Worm (Caenorhabditis elegans) whole organism, midembryonic: ENCODE measurements around the gene gldi-5.

Experiments
- T22C8.4 ChIP-seq: fragments of 200-800 bp; sonication (Bioruptor generic); IDR thresholded peaks from 2 replicates; pipeline ENCODE4 v1.3.6; 2022; ENCODE audit warnings: missing genetic modification characterization, missing compliant biosample characterization
- cog-1 ChIP-seq: sonication (generic microtip); optimal IDR thresholded peaks from 2 replicates; lab custom pipeline; 2016; ENCODE audit warnings: missing genetic modification characterization, missing compliant biosample characterization
- flt-1 ChIP-seq: fragments of 200-800 bp; sonication (Bioruptor generic); IDR thresholded peaks from 2 replicates; pipeline ENCODE4 v1.3.6; 2022; ENCODE audit warnings: missing genetic modification characterization, missing compliant biosample characterization
- klf-2 ChIP-seq: fragments of 200-800 bp; sonication (Bioruptor generic); conservative IDR thresholded peaks from 2 replicates; pipeline ENCODE4 v1.3.6; 2022; ENCODE audit warnings: missing genetic modification reagents, missing genetic modification characterization, missing compliant biosample characterization
- med-1 ChIP-seq: sonication (generic microtip); optimal IDR thresholded peaks from 2 replicates; lab custom pipeline; 2017; ENCODE audit warnings: missing genetic modification characterization, mild to moderate bottlenecking, missing compliant biosample characterization, antibody characterized with exemption, missing genetic modification reagents; ENCODE audit not compliant: insufficient read depth
- ref-1 ChIP-seq: fragments of 200-800 bp; sonication (Bioruptor generic); conservative IDR thresholded peaks from 2 replicates; pipeline ENCODE4 v1.3.6; 2022; ENCODE audit warnings: missing genetic modification reagents, missing genetic modification characterization, missing compliant biosample characterization
- tab-1 ChIP-seq: fragments of 200-800 bp; sonication (Bioruptor generic); IDR thresholded peaks from 2 replicates; pipeline ENCODE4 v1.3.6; 2022; ENCODE audit warnings: missing genetic modification characterization, missing compliant biosample characterization
- ztf-23 ChIP-seq: fragments of 200-800 bp; sonication (Bioruptor generic); IDR thresholded peaks from 2 replicates; pipeline ENCODE4 v1.3.6; 2022; ENCODE audit warnings: missing genetic modification reagents, missing genetic modification characterization, missing compliant biosample characterization
- ztf-29 ChIP-seq: fragments of 200-800 bp; sonication (Bioruptor generic); IDR thresholded peaks from 2 replicates; pipeline ENCODE4 v1.3.6; 2022; ENCODE audit warnings: missing genetic modification reagents, missing genetic modification characterization, missing compliant biosample characterization

The gldi-5 gene

DNA sequence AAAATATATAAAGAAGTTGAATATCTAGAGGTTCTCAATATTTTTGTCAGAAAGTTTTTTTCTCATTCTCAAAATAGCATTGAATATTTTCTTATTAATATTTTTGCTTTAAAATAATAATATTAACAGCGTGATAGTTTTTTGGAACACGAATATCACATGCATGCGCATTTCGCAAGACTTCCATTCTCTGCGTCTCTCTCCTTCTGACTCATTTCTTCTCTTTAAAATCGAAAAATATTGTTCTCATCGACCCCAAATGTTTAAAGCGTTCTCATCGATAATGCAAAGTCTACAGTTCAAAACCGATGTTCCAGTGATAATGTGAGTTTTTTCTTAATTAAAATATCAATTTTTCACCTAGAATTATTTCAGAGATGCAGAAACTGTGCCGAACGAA, 22.9 kb downstream of the gldi-5 start, which contains the start of gene C14B1.3:
C14B1.3 (plus strand) TSS at position 168 of the 400 bp plus-strand sequence.
- TF ChIP-seq flt-1 (GFP tag; lab: Robert Waterston, UW) (no peak), med-1 (GFP tag; lab: Kevin White, UChicago) (no peak), cog-1 (tag; lab: Kevin White, UChicago) (no peak), ztf-29 (GFP tag; lab: Robert Waterston, UW) (no peak), tab-1 (no peak), ztf-23 (no peak)

DNA sequence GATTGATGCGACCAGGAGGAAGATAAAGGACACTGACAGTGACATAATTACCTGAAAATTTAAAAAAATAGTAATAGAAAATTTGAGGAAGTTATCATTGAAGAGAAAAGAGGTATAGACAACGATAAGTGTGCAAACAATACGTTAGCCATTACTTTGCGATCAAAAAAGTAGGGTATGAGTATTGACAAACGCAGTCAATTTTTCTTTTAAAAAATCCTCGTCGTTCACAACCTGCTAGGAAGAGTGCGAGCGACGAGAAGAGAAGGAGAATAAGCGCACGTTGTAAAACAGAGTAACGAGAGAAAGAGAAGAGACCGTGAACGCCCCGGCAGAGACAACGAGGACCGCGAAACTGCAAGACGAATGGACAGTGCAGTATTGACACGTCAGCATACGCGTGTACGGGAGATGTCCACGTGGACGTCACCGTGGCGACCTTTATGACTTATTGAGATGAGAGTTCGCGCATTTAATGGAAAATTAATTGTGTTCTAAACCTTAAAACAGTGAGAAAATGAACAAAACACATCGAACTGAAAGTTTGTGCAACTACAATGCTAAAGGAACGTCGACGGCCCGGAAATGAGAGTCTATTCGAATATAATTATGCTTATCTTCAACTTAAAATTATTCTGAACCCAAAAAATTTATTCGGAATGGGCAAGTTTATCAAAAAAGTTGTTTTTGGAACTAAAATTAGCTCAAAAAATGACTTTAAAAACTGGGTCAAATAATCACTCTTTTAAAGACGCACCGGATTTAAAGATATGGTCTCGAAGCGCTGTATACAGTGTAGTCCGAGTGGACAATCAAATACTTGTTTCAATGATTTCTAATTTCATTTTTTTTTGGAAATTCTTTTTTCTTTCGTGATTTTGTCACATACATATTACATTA, 24.6 kb downstream of the gldi-5 start, which contains the start of the genes pdi-1 and C14B1.2:
pdi-1 (minus strand) TSS at position 51 of the 900 bp plus-strand sequence.
C14B1.2 (plus strand) TSS at position 850 of the 900 bp plus-strand sequence.
- TF ChIP-seq ztf-23 (no peak), klf-2 (no peak), ztf-29 (GFP tag; lab: Robert Waterston, UW) (0 out of 2 replicates have a peak, but pooled peaks have one; percentile 20)

ce11 chrIII:3699275-3699674, 27.0 kb downstream of the gldi-5 start, which contains the start of gene cyn-9:
TSS of gene cyn-9 (minus strand) at chrIII:3699640.
- TF ChIP-seq T22C8.4 (GFP tag; lab: Robert Waterston, UW) (no peak), klf-2 (no peak), ztf-29 (GFP tag; lab: Robert Waterston, UW) (no peak)

ce11 chrIII:3698366-3698765, 27.9 kb downstream of the gldi-5 start:
- TF ChIP-seq klf-2 (no peak), T22C8.4 (GFP tag; lab: Robert Waterston, UW) (no peak), med-1 (GFP tag; lab: Kevin White, UChicago) (no peak), ref-1 (no peak), cog-1 (tag; lab: Kevin White, UChicago) (no peak), flt-1 (GFP tag; lab: Robert Waterston, UW) (no peak), tab-1 (no peak), ztf-23 (no peak), ztf-29 (GFP tag; lab: Robert Waterston, UW) (no peak)

- 0 out of 2 replicates have a peak, but pooled peaks have one; percentile 15 for TF ChIP-seq ref-1
- peak; percentile 81 for TF ChIP-seq ztf-23
- peak; percentile 54; the same call in 1 of the 2 replicates for TF ChIP-seq klf-2
These were observed 30.9 kb downstream of the gldi-5 start for ce11 chrIII:3695398-3695797.

DNA sequence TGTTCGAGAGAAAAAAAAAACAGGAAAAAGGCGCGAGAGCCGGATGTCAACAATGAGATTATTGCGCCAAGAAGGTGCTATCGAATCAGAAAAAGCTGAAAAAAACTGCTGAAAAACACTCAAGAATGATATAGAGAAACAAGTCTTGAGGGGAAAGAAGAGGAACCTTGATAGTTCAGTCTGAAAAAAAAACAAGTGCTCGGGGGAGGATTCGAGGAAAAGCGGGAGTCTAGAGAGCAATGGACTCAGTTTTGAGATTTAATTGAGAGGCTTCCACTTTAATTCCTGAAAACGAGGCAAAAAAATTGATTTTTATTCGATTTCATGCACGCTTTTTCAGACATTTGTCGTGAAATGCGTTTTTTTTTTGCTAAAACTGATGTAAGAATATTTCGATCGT, 31.7 kb downstream of the gldi-5 start, which contains the start of gene npr-15:
npr-15 (minus strand) TSS at position 101 of the 400 bp plus-strand sequence.
- TF ChIP-seq ref-1, result no peak
- TF ChIP-seq ztf-29 (GFP tag; lab: Robert Waterston, UW), result no peak
- no peak for TF ChIP-seq tab-1
- no peak for TF ChIP-seq flt-1 (GFP tag; lab: Robert Waterston, UW)
- TF ChIP-seq klf-2, result no peak
- no peak for TF ChIP-seq T22C8.4 (GFP tag; lab: Robert Waterston, UW)
- TF ChIP-seq med-1 (GFP tag; lab: Kevin White, UChicago), result no peak
- no peak for TF ChIP-seq cog-1 (tag; lab: Kevin White, UChicago)
- no peak for TF ChIP-seq ztf-23

ce11 chrIII:3692516-3692915, 33.8 kb downstream of the gldi-5 start:
- no peak for TF ChIP-seq cog-1 (tag; lab: Kevin White, UChicago)

DNA sequence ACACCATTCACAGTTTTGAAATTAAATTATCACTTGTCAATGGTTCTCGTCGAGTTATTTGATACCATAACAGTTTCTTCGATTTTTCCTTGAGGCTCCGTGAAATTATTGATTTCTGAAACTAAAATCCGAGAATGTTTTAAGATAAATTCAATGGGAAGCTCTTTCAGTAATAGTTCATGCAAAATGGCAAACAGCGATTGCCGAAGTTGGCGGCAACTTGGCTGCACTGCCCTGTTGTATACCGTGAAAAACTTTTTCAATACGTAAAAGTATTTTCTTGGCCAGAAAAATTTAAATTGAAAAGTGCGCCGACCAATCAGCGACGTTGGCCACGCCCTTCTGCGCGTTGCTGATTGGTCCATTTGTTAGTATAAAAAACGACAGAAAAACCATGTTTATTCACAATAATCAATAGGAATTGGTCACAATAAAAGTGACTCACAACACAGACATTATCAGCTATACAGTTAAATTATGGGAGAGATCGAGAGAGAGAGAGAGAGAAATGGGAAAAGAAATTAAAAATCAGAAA, 43.4 kb downstream of the gldi-5 start:
- TF ChIP-seq ztf-23, result no peak
- TF ChIP-seq flt-1 (GFP tag; lab: Robert Waterston, UW), result no peak
- no peak for TF ChIP-seq T22C8.4 (GFP tag; lab: Robert Waterston, UW)
- TF ChIP-seq klf-2, result no peak
- no peak for TF ChIP-seq tab-1
- no peak for TF ChIP-seq ztf-29 (GFP tag; lab: Robert Waterston, UW)
- no peak for TF ChIP-seq med-1 (GFP tag; lab: Kevin White, UChicago)
- TF ChIP-seq ref-1, result no peak
- no peak for TF ChIP-seq cog-1 (tag; lab: Kevin White, UChicago)

DNA sequence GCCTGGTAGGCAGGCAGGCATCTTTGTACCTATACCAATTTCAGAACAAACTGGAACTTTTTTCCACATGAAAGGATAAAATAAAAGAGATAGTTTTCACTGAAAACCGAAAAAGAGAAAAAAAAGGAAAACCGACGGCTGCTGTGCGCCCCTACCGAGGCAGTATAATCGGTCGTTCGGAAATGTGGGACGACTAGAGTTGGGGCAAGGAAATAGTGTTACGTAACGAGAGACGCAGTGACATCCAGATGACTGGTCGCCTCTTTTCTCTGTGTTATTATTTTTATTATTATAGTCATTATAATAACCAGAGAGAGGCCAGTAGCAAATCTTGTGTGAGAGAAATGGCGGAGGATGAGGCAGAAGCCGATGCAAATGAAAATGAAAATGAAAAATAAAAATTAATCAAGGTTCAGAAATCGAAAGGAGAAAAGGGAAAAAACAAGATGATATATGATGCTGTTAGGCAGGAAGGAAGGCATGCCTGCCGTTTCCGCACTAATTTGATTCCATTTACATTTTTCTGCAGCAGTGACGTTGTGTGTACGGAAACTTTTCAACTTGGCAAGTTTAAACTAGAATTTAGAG, 44.9 kb downstream of the gldi-5 start:
- no peak for TF ChIP-seq T22C8.4 (GFP tag; lab: Robert Waterston, UW)
- TF ChIP-seq ztf-29 (GFP tag; lab: Robert Waterston, UW), result no peak
- no peak for TF ChIP-seq med-1 (GFP tag; lab: Kevin White, UChicago)
- no peak for TF ChIP-seq klf-2
- TF ChIP-seq tab-1, result no peak
- TF ChIP-seq cog-1 (tag; lab: Kevin White, UChicago), result no peak
- no peak for TF ChIP-seq ztf-23
- TF ChIP-seq ref-1, result no peak
- no peak for TF ChIP-seq flt-1 (GFP tag; lab: Robert Waterston, UW)

DNA sequence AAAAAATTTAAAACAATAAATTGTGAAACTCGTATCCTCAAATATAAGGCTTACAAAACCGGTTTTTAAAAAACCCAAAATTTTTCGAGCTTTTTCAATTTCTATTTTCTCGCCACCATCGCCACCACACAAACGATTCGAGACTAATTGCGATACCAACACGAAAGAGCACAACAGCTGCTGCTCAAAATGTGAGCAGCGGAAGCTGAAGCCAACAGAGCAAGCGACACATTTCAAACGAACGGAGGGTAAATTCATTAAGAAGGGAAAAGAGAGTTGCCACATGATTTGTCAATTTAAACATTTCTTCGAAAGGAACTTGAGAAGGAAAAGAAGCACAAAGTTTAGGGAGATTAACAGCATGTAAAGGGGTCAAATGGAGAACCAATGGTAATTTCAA, 47.2 kb downstream of the gldi-5 start:
- TF ChIP-seq ztf-23, result no peak
- TF ChIP-seq tab-1, result no peak
- no peak for TF ChIP-seq cog-1 (tag; lab: Kevin White, UChicago)
- no peak for TF ChIP-seq klf-2
- no peak for TF ChIP-seq flt-1 (GFP tag; lab: Robert Waterston, UW)
- TF ChIP-seq T22C8.4 (GFP tag; lab: Robert Waterston, UW), result no peak
- no peak for TF ChIP-seq ref-1
- no peak for TF ChIP-seq med-1 (GFP tag; lab: Kevin White, UChicago)
- TF ChIP-seq ztf-29 (GFP tag; lab: Robert Waterston, UW), result no peak
